Worm (Caenorhabditis elegans) whole organism, L2 larva: Measurements from ENCODE around the gene dph-3.

Source experiments
- aly-2 ChIP-seq: fragments of 150-350 bp; optimal IDR thresholded peaks from 2 replicates; lab custom pipeline; 2014; ENCODE audit warnings: missing biosample characterization, missing genetic modification characterization
- ceh-16 ChIP-seq: fragments of 150-350 bp; optimal IDR thresholded peaks from 2 replicates; lab custom pipeline; 2014; ENCODE audit warnings: missing biosample characterization, missing genetic modification characterization

- TF ChIP-seq ceh-16 (tag; lab: Kevin White, UChicago) (no peak), aly-2 (tag; lab: Kevin White, UChicago) (no peak)
These were observed 35.9 kb downstream of the dph-3 start, which contains the start of gene C28D4.7 for ce11 chrIV:9742883-9743282.
